Fruit fly (Drosophila melanogaster) Kc167 (cell line): ENCODE results near the gene Gga.

Source experiments
- Myc ChIP-seq: fragments of >200 bp; optimal IDR thresholded peaks from 2 replicates; lab custom pipeline; 2017; ENCODE audit warnings: missing external identifiers
- Sin3A ChIP-seq: fragments of >200 bp; optimal IDR thresholded peaks from 2 replicates; lab custom pipeline; 2018; ENCODE audit warnings: missing external identifiers
- h ChIP-seq: fragments of >200 bp; optimal IDR thresholded peaks from 3 replicates; lab custom pipeline; 2018; ENCODE audit warnings: missing external identifiers
- psq ChIP-seq: fragments of >200 bp; optimal IDR thresholded peaks from 2 replicates; lab custom pipeline; 2017; ENCODE audit warnings: missing external identifiers
- ttk ChIP-seq: sonication (Bioruptor generic); optimal IDR thresholded peaks from 2 replicates; lab custom pipeline; 2017; ENCODE audit warnings: missing external identifiers

- TF ChIP-seq Myc (lab: Kevin White, UChicago): no peak
- TF ChIP-seq h (lab: Kevin White, UChicago): no peak
- no peak for TF ChIP-seq ttk (lab: Kevin White, UChicago)
- TF ChIP-seq psq (lab: Kevin White, UChicago): no peak
- no peak for TF ChIP-seq Sin3A
Observed at dm6 chrX:9584104-9584947, 16.5 kb upstream of the Gga start.
